Worm (Caenorhabditis elegans): Measurements from ENCODE around the gene F07A11.1.
A peak's percentile ranks its signal among the peaks of the same experiment; 100 is the strongest.

Gene F07A11.1

ce11 chrII:11617715-11618114, 25.8 kb upstream of the F07A11.1 start:
- TF ChIP-seq hpl-2 (GFP tag; optimal IDR thresholded peaks at IDR 0.05) = no peak
- TF ChIP-seq lin-35 (GFP tag; optimal IDR thresholded peaks at IDR 0.05) = peak in 1 of 2 experiments; percentile 14
- TF ChIP-seq nhr-85 (tag) = peak; percentile 75
- peak; percentile 100 for TF ChIP-seq blmp-1 (tag; optimal IDR thresholded peaks at IDR 0.05)
- peak; percentile 27 for TF ChIP-seq nhr-20 (tag; optimal IDR thresholded peaks at IDR 0.05)
- TF ChIP-seq dpl-1 (GFP tag; optimal IDR thresholded peaks at IDR 0.05) = peak in 1 of 3 experiments; percentile 12
- peak in 1 of 6 experiments; percentile 55 for TF ChIP-seq elt-3 (tag; optimal IDR thresholded peaks at IDR 0.05)
- TF ChIP-seq hlh-17 (GFP tag; optimal IDR thresholded peaks at IDR 0.05; ENCODE audit: borderline replicate concordance) = no peak
- peak; percentile 22 for TF ChIP-seq C16A3.4 (tag; optimal IDR thresholded peaks at IDR 0.05)
- TF ChIP-seq lin-14 (GFP tag; optimal IDR thresholded peaks at IDR 0.05) = peak; percentile 85
- TF ChIP-seq snu-23 (GFP tag; optimal IDR thresholded peaks at IDR 0.05) = peak; percentile 1
- no peak for TF ChIP-seq nhr-76 (tag; optimal IDR thresholded peaks at IDR 0.05)
- TF ChIP-seq fkh-4 (tag; optimal IDR thresholded peaks at IDR 0.05; ENCODE audit: borderline replicate concordance) = no peak
- TF ChIP-seq zip-4 (GFP tag; optimal IDR thresholded peaks at IDR 0.05) = no peak
- peak; percentile 5 to 24 for TF ChIP-seq lsy-2 (tag; optimal IDR thresholded peaks at IDR 0.05)
- TF ChIP-seq mdl-1 (tag; optimal IDR thresholded peaks at IDR 0.05) = peak in 1 of 2 experiments; percentile 26
- TF ChIP-seq nhr-71 (tag; optimal IDR thresholded peaks at IDR 0.05) = peak; percentile 18

DNA sequence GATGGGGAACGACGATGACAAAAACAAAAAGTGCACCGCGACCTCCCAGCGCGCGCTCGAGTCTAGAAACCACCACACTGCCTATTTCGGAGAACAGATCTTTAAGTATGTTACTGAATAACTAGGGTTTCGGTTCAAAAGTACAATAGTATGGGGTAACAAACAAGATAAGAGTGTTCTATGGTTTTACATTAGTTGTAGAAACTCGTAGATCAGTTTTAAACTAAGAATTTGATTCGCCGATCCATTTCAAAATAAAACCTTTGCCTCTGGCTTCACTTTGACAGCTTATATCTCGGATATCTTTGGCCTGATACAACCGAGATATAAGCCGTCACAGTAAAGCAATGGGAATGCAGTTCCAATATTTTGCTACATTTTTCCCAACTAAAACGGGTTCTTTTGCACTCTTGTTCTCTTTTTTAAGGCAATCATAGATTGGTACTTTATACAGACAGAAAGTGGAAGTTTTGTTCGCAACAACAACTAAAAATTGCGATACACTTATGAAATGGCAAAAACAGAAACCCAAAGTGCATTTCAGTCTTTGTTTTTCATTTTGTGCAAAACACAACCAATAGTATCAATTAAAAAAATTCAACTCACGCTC, 24.5 kb upstream of the F07A11.1 start:
- no peak for TF ChIP-seq nhr-12 (tag; optimal IDR thresholded peaks at IDR 0.05)
- no peak for TF ChIP-seq efl-1 (optimal IDR thresholded peaks at IDR 0.05)
- peak in 1 of 2 experiments; percentile 58 for TF ChIP-seq efl-1 (GFP tag; optimal IDR thresholded peaks at IDR 0.05 in 1 of 2)

DNA sequence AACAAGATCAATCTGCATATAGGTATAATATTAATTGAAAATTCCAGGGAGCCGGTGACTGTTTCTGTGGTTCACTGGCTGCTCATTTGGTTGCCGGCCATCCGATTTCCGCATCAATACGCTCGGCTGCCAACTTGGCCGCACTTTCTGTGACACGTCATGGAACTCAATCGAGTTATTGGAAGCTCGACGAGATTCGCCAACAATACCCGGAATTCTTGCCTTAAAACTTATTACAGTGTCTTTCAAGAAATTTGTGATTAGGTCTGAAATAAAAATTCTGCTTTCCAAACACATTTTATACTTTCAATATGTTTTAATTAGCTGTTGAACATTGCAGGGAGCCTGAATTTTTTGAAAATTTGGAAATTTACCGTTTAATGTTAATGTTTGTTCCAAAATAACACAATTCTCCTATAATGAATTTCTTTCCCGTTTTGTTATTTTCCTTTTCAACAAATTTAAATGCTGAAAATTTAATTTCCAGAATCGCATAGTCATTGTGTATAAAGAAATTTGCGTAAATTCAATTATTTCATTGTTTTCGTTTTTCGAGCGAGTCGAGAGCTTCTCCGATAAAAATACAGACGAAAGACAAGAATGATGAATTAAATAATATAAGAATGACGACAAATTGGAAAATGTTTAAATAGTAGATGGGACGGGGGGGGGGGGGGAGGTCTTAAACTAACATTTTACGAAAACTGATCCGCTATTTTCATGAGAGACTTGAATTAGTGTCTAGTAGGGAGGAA, 22.4 kb upstream of the F07A11.1 start:
- TF ChIP-seq grh-1 (GFP tag; IDR thresholded peaks at IDR 0.05) (no peak), snu-23 (GFP tag; optimal IDR thresholded peaks at IDR 0.05) (no peak), aly-2 (tag; optimal IDR thresholded peaks at IDR 0.05) (peak; percentile 61), mab-9 (GFP tag; IDR thresholded peaks at IDR 0.05) (no peak), zip-4 (GFP tag; optimal IDR thresholded peaks at IDR 0.05) (no peak), dpl-1 (GFP tag; optimal IDR thresholded peaks at IDR 0.05) (no peak), fkh-8 (tag; optimal IDR thresholded peaks at IDR 0.05) (peak; percentile 36), efl-3 (GFP tag; optimal IDR thresholded peaks at IDR 0.05) (no peak), fos-1 (tag; optimal IDR thresholded peaks at IDR 0.05) (no peak), nhr-28 (tag; optimal IDR thresholded peaks at IDR 0.05) (no peak), irx-1 (tag; optimal IDR thresholded peaks at IDR 0.05) (no peak)

DNA sequence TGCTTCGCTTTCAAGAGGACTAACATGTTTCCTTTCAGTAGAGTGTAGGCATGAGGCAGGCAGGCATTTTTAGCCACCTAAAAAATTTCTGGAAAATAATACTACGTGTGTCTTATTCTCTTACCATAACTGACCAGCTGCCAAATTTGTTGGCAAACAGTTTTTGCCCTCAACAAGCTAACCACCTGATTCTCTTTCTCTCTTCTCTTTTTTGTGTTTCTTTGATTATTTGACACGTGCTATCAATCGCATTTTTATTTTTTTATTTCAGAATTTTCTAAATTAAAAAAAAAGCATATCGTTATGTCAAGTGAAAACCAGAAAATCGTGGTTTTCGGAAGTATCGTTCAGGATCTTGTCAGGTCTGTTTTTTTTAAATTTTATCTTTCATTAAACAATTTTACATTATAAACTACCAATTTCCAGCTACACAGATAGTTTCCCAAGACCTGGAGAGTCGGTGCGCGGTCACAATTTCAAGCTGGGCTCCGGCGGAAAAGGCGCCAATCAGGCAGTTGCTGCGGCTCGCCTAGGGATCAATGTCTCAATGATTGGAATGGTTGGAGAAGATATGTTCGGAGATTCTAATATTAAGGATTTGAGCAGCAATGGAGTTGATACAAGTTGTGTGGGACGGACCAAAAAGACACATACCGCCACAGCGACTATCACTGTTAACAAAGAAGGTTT, 20.3 kb upstream of the F07A11.1 start, which contains the start of gene F07A11.5:
Gene F07A11.5, plus strand, starts transcription at position 267 of the 690 bp plus-strand sequence.
- no peak for TF ChIP-seq elt-3 (tag; optimal IDR thresholded peaks at IDR 0.05)
- TF ChIP-seq efl-1 (optimal IDR thresholded peaks at IDR 0.05) = no peak
- TF ChIP-seq efl-1 (GFP tag; optimal IDR thresholded peaks at IDR 0.05 in 1 of 2) = peak in 1 of 2 experiments; percentile 52

ce11 chrII:11611462-11611861, 19.5 kb upstream of the F07A11.1 start:
- TF ChIP-seq C34B4.2 (tag; optimal IDR thresholded peaks at IDR 0.05) (no peak), nhr-11 (tag; optimal IDR thresholded peaks at IDR 0.05) (no peak), tlp-1 (tag; optimal IDR thresholded peaks at IDR 0.05) (peak; percentile 55), mdl-1 (tag; optimal IDR thresholded peaks at IDR 0.05) (peak in 1 of 2 experiments; percentile 10), elt-2 (tag; optimal IDR thresholded peaks at IDR 0.05) (peak; percentile 80), ets-5 (GFP tag; IDR thresholded peaks at IDR 0.05) (no peak), mep-1 (tag; optimal IDR thresholded peaks at IDR 0.05) (no peak), lin-14 (GFP tag; optimal IDR thresholded peaks at IDR 0.05) (peak; percentile 45), pqm-1 (tag; optimal IDR thresholded peaks at IDR 0.05) (peak; percentile 18), snu-23 (GFP tag; optimal IDR thresholded peaks at IDR 0.05) (no peak), nhr-71 (tag; optimal IDR thresholded peaks at IDR 0.05) (peak; percentile 23), elt-3 (tag; optimal IDR thresholded peaks at IDR 0.05) (peak in 5 of 6 experiments; percentile 62 to 99 (median 75)), lsy-2 (tag; optimal IDR thresholded peaks at IDR 0.05) (peak in 1 of 2 experiments; percentile 20), sox-4 (tag; optimal IDR thresholded peaks at IDR 0.05) (no peak), lin-35 (GFP tag; optimal IDR thresholded peaks at IDR 0.05) (peak in 1 of 2 experiments; percentile 44), nhr-20 (tag; optimal IDR thresholded peaks at IDR 0.05) (peak; percentile 40), nhr-85 (tag) (peak; percentile 72), blmp-1 (tag; optimal IDR thresholded peaks at IDR 0.05) (peak; percentile 50), rnt-1 (tag; optimal IDR thresholded peaks at IDR 0.05) (no peak)

All from whole organism, L1 larva.